Fruit fly (Drosophila melanogaster) S2 (cell line): ENCODE results near the gene Nepl9.

Source experiments
- CG8478 ChIP-seq: fragments of >200 bp; optimal IDR thresholded peaks from 2 replicates; lab custom pipeline; 2018
- CTCF ChIP-seq, 2 experiments: fragments of >200 bp; optimal IDR thresholded peaks; 2 replicates each; lab custom pipeline; 2018

DNA sequence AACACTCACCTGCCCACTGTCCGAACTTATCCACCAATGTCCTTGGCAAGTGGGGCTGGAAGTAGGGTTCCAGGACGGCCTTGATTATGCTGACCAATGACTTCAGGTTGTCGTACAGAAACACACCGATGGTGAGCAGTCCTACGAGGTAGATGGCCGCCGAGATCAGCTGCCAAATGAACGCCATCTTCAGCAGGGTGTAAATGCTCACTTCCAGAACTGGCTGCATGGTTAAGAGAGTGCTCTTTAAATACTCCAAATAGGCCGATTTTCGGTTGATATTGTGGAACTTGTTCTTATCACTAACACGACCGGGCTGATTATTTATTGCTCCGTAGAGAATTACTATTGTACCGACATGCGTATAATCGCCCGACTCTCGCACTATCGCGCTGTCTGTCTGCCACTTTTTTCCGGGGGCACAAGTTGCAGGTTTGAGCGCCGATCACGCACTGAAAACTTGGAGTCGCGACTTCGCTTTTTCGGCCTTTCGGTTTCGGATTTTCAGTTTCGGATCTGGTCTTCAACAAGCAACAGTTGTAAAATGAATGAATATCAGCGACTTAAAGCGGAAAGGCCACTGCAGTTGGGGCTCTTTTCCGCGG, 9.8 kb upstream of the Nepl9 start:
- TF ChIP-seq CG8478 (lab: Kevin White, UChicago) (no peak), CTCF (optimal IDR thresholded peaks at IDR 0.05; lab: Kevin White, UChicago) (no peak)
